Fruit fly (Drosophila melanogaster) whole organism, embryonic: Measurements from ENCODE around the gene Nsf2.

Source experiments
- CG10366 ChIP-seq: fragments of 200-800 bp; sonication (Bioruptor generic); IDR thresholded peaks from 2 replicates; pipeline ENCODE4 v1.3.6; 2022; ENCODE audit warnings: missing biosample characterization, missing genetic modification characterization
- CG10959 ChIP-seq: fragments of 200-800 bp; sonication (Bioruptor generic); IDR thresholded peaks from 2 replicates; pipeline ENCODE4 v1.3.6; 2022; ENCODE audit warnings: missing biosample characterization, missing genetic modification characterization
- CG12155 ChIP-seq: fragments of 200-800 bp; sonication (Bioruptor generic); optimal IDR thresholded peaks from 3 replicates; lab custom pipeline; 2016; ENCODE audit warnings: missing biosample characterization, missing genetic modification characterization
- CG17385 ChIP-seq: fragments of 200-800 bp; sonication (Bioruptor generic); optimal IDR thresholded peaks from 3 replicates; lab custom pipeline; 2018; ENCODE audit warnings: missing biosample characterization, mild to moderate bottlenecking, missing genetic modification characterization
- CG18619 ChIP-seq: fragments of 200-800 bp; sonication (Bioruptor generic); optimal IDR thresholded peaks from 3 replicates; lab custom pipeline; 2017; ENCODE audit warnings: missing biosample characterization, mild to moderate bottlenecking, missing genetic modification characterization
- CG2678 ChIP-seq: fragments of 200-800 bp; sonication (Bioruptor generic); optimal IDR thresholded peaks from 3 replicates; lab custom pipeline; 2019; ENCODE audit warnings: missing biosample characterization, mild to moderate bottlenecking, missing genetic modification characterization, moderate library complexity
- CG30431 ChIP-seq: fragments of 200-800 bp; sonication (Bioruptor generic); optimal IDR thresholded peaks from 2 replicates; lab custom pipeline; 2017; ENCODE audit warnings: missing biosample characterization, missing genetic modification characterization
- CG3163 ChIP-seq: fragments of 200-800 bp; sonication (Bioruptor generic); optimal IDR thresholded peaks from 3 replicates; lab custom pipeline; 2016; ENCODE audit warnings: missing biosample characterization, missing genetic modification characterization
- CG33557 ChIP-seq: fragments of 200-800 bp; sonication (Bioruptor generic); optimal IDR thresholded peaks from 2 replicates; lab custom pipeline; 2019; ENCODE audit warnings: missing biosample characterization, mild to moderate bottlenecking, missing genetic modification characterization, moderate library complexity
- CG4854 ChIP-seq: fragments of 200-800 bp; sonication (Bioruptor generic); optimal IDR thresholded peaks from 2 replicates; lab custom pipeline; 2016; ENCODE audit warnings: missing biosample characterization, missing genetic modification characterization, inconsistent platforms
- CG8924 ChIP-seq: fragments of 200-800 bp; optimal IDR thresholded peaks from 3 replicates; lab custom pipeline; 2019; ENCODE audit warnings: missing biosample characterization, mild to moderate bottlenecking, missing genetic modification characterization, moderate library complexity
- Dip3 ChIP-seq: fragments of 200-800 bp; sonication (Bioruptor generic); optimal IDR thresholded peaks from 3 replicates; lab custom pipeline; 2016; ENCODE audit warnings: missing biosample characterization, missing genetic modification characterization
- Drgx ChIP-seq: fragments of 200-800 bp; sonication (Bioruptor generic); IDR thresholded peaks from 2 replicates; pipeline ENCODE4 v1.3.6; 2022; ENCODE audit warnings: missing biosample characterization, missing genetic modification characterization
- Fer1 ChIP-seq: fragments of 200-800 bp; sonication (Bioruptor generic); optimal IDR thresholded peaks from 2 replicates; lab custom pipeline; 2017; ENCODE audit warnings: missing biosample characterization, mild to moderate bottlenecking, missing genetic modification characterization
- HLH4C ChIP-seq: fragments of 200-800 bp; sonication (Bioruptor generic); IDR thresholded peaks from 3 replicates; pipeline ENCODE4 v1.3.6; 2022; ENCODE audit warnings: missing biosample characterization, missing genetic modification characterization; ENCODE audit not compliant: partially characterized antibody
- HLH54F ChIP-seq: fragments of 200-800 bp; sonication (Bioruptor generic); optimal IDR thresholded peaks from 3 replicates; lab custom pipeline; 2016; ENCODE audit warnings: missing biosample characterization, missing genetic modification characterization
- HmgZ ChIP-seq: fragments of 200-800 bp; sonication (Bioruptor generic); optimal IDR thresholded peaks from 2 replicates; lab custom pipeline; 2018; ENCODE audit warnings: missing biosample characterization, mild to moderate bottlenecking, missing genetic modification characterization
- Hr78 ChIP-seq, 2 experiments: fragments of 200-800 bp in 1 of 2; fragments of >200 bp in 1 of 2; sonication (Bioruptor generic) in 1 of 2; optimal IDR thresholded peaks; 2 replicates each; lab custom pipeline; 2017 to 2019; ENCODE audit warnings: missing biosample characterization in 2 of 2, missing genetic modification characterization in 2 of 2, mild to moderate bottlenecking in 1 of 2, moderate library complexity in 1 of 2
- Hsf ChIP-seq: fragments of 200-800 bp; sonication (Bioruptor generic); optimal IDR thresholded peaks from 3 replicates; lab custom pipeline; 2016; ENCODE audit warnings: missing biosample characterization, missing genetic modification characterization
- Mad ChIP-seq: fragments of 200-800 bp; sonication (Bioruptor generic); optimal IDR thresholded peaks from 2 replicates; lab custom pipeline; 2016; ENCODE audit warnings: missing biosample characterization, missing genetic modification characterization
- NC2α ChIP-seq: fragments of 200-800 bp; sonication (Bioruptor generic); optimal IDR thresholded peaks from 2 replicates; lab custom pipeline; 2016; ENCODE audit warnings: missing biosample characterization, missing genetic modification characterization
- PHDP ChIP-seq: fragments of 200-800 bp; sonication (Bioruptor generic); optimal IDR thresholded peaks from 3 replicates; lab custom pipeline; 2018; ENCODE audit warnings: missing biosample characterization, mild to moderate bottlenecking, missing genetic modification characterization, moderate library complexity
- Trl ChIP-seq, 3 experiments: fragments of >200 bp in 2 of 3; fragments of 200-800 bp in 1 of 3; sonication (Bioruptor generic) in 1 of 3; optimal IDR thresholded peaks; 2 replicates in 1 of 3; 3 replicates in 2 of 3; lab custom pipeline; 2016 to 2017; ENCODE audit warnings: missing biosample characterization in 1 of 3, missing genetic modification characterization in 1 of 3
- amos ChIP-seq: fragments of 200-800 bp; sonication (Bioruptor generic); IDR thresholded peaks from 2 replicates; pipeline ENCODE4 v1.3.6; 2022; ENCODE audit warnings: missing biosample characterization, missing genetic modification characterization; ENCODE audit not compliant: partially characterized antibody
- ara ChIP-seq: fragments of 200-800 bp; sonication (Bioruptor generic); IDR thresholded peaks from 2 replicates; pipeline ENCODE4 v1.3.6; 2022; ENCODE audit warnings: missing biosample characterization, missing genetic modification characterization
- ci ChIP-seq: fragments of 200-800 bp; sonication (Bioruptor generic); IDR thresholded peaks from 3 replicates; pipeline ENCODE4 v1.3.6; 2022; ENCODE audit warnings: missing biosample characterization, missing genetic modification characterization
- corto ChIP-seq: fragments of 200-800 bp; sonication (Bioruptor generic); optimal IDR thresholded peaks from 2 replicates; lab custom pipeline; 2016; ENCODE audit warnings: missing biosample characterization, mild to moderate bottlenecking, missing genetic modification characterization, moderate library complexity
- crp ChIP-seq, 2 experiments: fragments of 200-800 bp; sonication (Bioruptor generic); optimal IDR thresholded peaks; 2 replicates in 1 of 2; 3 replicates in 1 of 2; lab custom pipeline; 2017; ENCODE audit warnings: missing biosample characterization in 2 of 2, missing genetic modification characterization in 2 of 2, mild to moderate bottlenecking in 1 of 2, moderate library complexity in 1 of 2
- gcm ChIP-seq: fragments of 200-800 bp; sonication (Bioruptor generic); optimal IDR thresholded peaks from 2 replicates; lab custom pipeline; 2019; ENCODE audit warnings: missing biosample characterization, mild to moderate bottlenecking, missing genetic modification characterization, moderate library complexity
- gem ChIP-seq: fragments of 200-800 bp; sonication (Bioruptor generic); optimal IDR thresholded peaks from 2 replicates; lab custom pipeline; 2019; ENCODE audit warnings: missing biosample characterization, mild to moderate bottlenecking, missing genetic modification characterization, moderate library complexity
- ham ChIP-seq: fragments of 200-800 bp; sonication (Bioruptor generic); IDR thresholded peaks from 2 replicates; pipeline ENCODE4 v1.3.6; 2022; ENCODE audit warnings: missing biosample characterization, missing genetic modification characterization
- mld ChIP-seq: fragments of 200-800 bp; sonication (Bioruptor generic); IDR thresholded peaks from 3 replicates; pipeline ENCODE4 v1.3.6; 2022; ENCODE audit warnings: missing biosample characterization, missing genetic modification characterization; ENCODE audit not compliant: partially characterized antibody
- oc ChIP-seq: fragments of 200-800 bp; sonication (Bioruptor generic); optimal IDR thresholded peaks from 2 replicates; lab custom pipeline; 2018; ENCODE audit warnings: missing biosample characterization, mild to moderate bottlenecking, missing genetic modification characterization, moderate library complexity
- onecut ChIP-seq: fragments of 200-800 bp; sonication (Bioruptor generic); IDR thresholded peaks from 2 replicates; pipeline ENCODE4 v1.3.6; 2022; ENCODE audit warnings: missing biosample characterization, missing genetic modification characterization
- otp ChIP-seq: fragments of 200-800 bp; sonication (Bioruptor generic); IDR thresholded peaks from 3 replicates; pipeline ENCODE4, ENCODE4 v1.3.6; 2022; ENCODE audit warnings: missing biosample characterization, missing genetic modification characterization
- pb ChIP-seq: fragments of 200-800 bp; sonication (Bioruptor generic); optimal IDR thresholded peaks from 3 replicates; lab custom pipeline; 2016; ENCODE audit warnings: missing biosample characterization, missing genetic modification characterization
- phol ChIP-seq: fragments of 200-800 bp; sonication (Bioruptor generic); optimal IDR thresholded peaks from 3 replicates; lab custom pipeline; 2018; ENCODE audit warnings: missing biosample characterization, mild to moderate bottlenecking, missing genetic modification characterization, moderate library complexity
- pros ChIP-seq: fragments of 200-800 bp; sonication (Bioruptor generic); optimal IDR thresholded peaks from 3 replicates; lab custom pipeline; 2019; ENCODE audit warnings: missing biosample characterization, mild to moderate bottlenecking, missing genetic modification characterization, moderate library complexity
- ro ChIP-seq: fragments of 200-800 bp; sonication (Bioruptor generic); IDR thresholded peaks from 2 replicates; pipeline ENCODE4 v1.3.6; 2022; ENCODE audit warnings: missing biosample characterization, missing genetic modification characterization
- shn ChIP-seq: fragments of 200-800 bp; sonication (Bioruptor generic); optimal IDR thresholded peaks from 3 replicates; lab custom pipeline; 2016; ENCODE audit warnings: missing biosample characterization, missing genetic modification characterization
- sim ChIP-seq: fragments of 200-800 bp; sonication (Bioruptor generic); IDR thresholded peaks from 2 replicates; pipeline ENCODE4 v1.3.6; 2022; ENCODE audit warnings: missing biosample characterization, missing genetic modification characterization
- ttk ChIP-seq: fragments of 200-800 bp; sonication (Bioruptor generic); IDR thresholded peaks from 2 replicates; pipeline ENCODE4 v2.1.2; 2022; ENCODE audit warnings: missing biosample characterization, missing genetic modification characterization
- usp ChIP-seq: fragments of >200 bp; optimal IDR thresholded peaks from 2 replicates; lab custom pipeline; 2017; ENCODE audit warnings: missing biosample characterization, missing genetic modification characterization
- z ChIP-seq: fragments of 200-800 bp; sonication (Bioruptor generic); IDR thresholded peaks from 3 replicates; pipeline ENCODE4 v1.3.6; 2022; ENCODE audit warnings: missing biosample characterization, missing genetic modification characterization
- zfh1 ChIP-seq: fragments of 200-800 bp; sonication (Bioruptor generic); IDR thresholded peaks from 3 replicates; pipeline ENCODE4 v1.3.6; 2022; ENCODE audit warnings: missing biosample characterization, missing genetic modification characterization

The Nsf2 gene

DNA sequence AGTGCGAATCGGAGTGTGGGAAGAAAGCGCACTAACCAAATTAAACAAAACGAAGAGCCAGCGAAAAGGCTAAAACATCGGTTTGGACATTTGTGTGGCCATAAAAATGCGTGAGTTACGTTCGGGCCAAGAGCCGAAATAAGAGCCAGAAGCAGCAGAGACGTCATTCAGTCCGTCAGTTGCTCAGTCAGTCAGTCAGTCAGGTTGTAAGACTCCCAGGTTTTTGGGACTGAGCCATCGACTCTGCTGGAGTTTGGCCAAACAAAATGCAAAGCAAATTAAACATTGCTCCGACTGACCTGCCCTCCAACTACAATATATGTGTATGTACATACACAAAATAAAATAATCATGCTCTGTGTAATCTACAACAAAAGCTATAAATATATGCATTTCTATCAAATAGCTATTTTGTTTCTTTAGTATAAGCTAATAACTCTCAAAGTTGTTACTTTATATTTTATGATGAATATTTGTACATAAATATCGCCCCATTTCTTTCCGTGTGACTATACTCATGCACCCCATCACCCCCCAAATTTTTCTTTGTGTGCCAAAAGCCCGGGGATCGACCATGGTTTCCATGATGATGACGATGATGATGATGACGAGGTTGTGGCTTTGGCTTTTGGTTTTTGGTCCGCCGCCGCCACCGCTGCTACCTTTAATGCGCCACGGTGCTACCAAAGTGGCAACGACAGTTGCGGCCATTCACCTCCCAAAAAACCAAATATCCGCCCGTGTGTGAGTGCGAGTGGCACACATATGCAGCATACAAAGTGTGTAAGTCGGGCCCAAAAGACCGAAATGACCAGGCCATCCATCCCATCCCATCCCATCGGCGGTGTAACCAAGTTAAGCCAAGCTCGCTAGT lies 44.4 kb downstream of the Nsf2 start (continued):
- TF ChIP-seq CG10366 (GFP tag; lab: Robert Waterston, UW) (peak; percentile 36; the same call in 1 of the 2 replicates), gem (tag; lab: Kevin White, UChicago) (peak; percentile 73), Drgx (GFP tag; lab: Robert Waterston, UW) (no peak), oc (tag; lab: Kevin White, UChicago) (peak; percentile 35), usp (GFP tag; lab: Kevin White, UChicago) (no peak), sim (GFP tag; lab: Robert Waterston, UW) (no peak), PHDP (tag; lab: Kevin White, UChicago) (peak; percentile 50), Mad (GFP tag; lab: Kevin White, UChicago) (no peak), gcm (GFP tag; lab: Kevin White, UChicago) (peak; percentile 39), CG30431 (GFP tag; lab: Kevin White, UChicago) (no peak), Hsf (peak; percentile 23), onecut (GFP tag; lab: Robert Waterston, UW) (no peak), CG12155 (GFP tag; lab: Kevin White, UChicago) (no peak), crp (GFP tag; optimal IDR thresholded peaks at IDR 0.05; lab: Kevin White, UChicago) (no peak), phol (peak; percentile 63), amos (GFP tag; lab: Robert Waterston, UW) (no peak), ara (GFP tag; lab: Robert Waterston, UW) (no peak), CG18619 (no peak)
- TF ChIP-seq, all 482 proteins: peak for 90

DNA sequence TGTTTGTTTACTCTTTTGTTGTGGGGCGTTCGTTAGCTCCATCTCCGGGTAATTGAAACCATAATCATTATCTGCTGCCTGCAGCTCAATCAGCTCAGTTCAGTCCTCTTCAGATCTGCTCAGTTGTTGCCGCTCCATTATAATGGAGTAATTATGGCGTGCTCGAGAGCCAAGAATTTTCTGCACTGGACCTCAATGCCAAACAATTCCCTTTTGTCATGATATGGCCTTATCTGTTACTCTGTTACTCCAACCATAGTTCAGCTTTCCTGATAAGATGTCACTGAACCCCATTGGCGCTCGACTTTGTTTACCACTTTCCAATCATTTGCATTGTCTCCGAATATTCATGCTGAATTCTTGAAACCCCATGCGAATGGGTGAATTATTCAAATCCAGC lies 47.0 kb downstream of the Nsf2 start:
- no peak for TF ChIP-seq pb (GFP tag; lab: Kevin White, UChicago)
- no peak for TF ChIP-seq otp (GFP tag; lab: Robert Waterston, UW)
- TF ChIP-seq ttk (GFP tag; lab: Robert Waterston, UW) = no peak
- no peak for TF ChIP-seq HLH54F (GFP tag; lab: Kevin White, UChicago)
- no peak for TF ChIP-seq HmgZ
- TF ChIP-seq NC2α (GFP tag; lab: Kevin White, UChicago) = no peak
- TF ChIP-seq CG8924 (tag; lab: Kevin White, UChicago) = no peak
- no peak for TF ChIP-seq Hsf
- no peak for TF ChIP-seq ham

DNA sequence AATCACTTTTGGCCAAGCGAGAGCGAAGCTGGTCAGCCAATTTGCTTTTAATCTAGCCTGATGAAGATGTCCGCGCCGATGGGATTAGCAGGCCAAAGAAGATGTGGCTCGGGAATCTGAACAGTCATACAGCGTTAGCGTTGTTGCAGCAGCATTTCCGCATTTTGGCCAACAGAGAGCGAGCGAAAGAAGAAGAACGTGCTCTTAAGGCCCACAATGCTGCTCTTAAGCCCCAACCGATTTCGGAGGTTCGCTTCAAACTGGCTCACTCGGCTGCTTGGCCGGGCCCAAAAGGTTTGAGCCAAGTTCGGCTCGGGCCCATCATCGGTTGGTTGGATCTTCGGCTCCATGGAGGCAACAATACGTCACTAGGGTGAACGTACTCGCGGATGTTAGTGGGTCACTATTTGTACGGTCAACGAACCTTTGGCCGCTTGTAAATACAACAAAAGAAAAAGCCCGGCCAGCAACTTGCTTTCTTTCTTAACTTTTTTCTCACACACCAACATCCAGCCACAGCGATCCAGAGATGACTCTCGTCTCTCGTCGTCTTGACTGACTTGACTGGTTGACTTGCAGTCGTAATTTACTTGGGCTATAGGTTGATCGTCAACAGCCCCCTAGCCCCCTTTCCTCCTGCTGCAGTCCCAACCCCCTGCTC lies 48.0 kb downstream of the Nsf2 start:
- TF ChIP-seq CG10959 = no peak
- TF ChIP-seq mld (GFP tag; lab: Robert Waterston, UW) = no peak
- TF ChIP-seq Fer1 (GFP tag; lab: Kevin White, UChicago) = no peak
- TF ChIP-seq ci (GFP tag; lab: Robert Waterston, UW) = 0 out of 3 replicates have a peak, but pooled peaks have one; percentile 26
- TF ChIP-seq ro (GFP tag; lab: Robert Waterston, UW) = no peak
- TF ChIP-seq z (GFP tag; lab: Robert Waterston, UW) = peak; percentile 59; the same call in 1 of the 3 replicates
- no peak for TF ChIP-seq corto (GFP tag; lab: Kevin White, UChicago)
- no peak for TF ChIP-seq CG4854
- TF ChIP-seq CG33557 (GFP tag; lab: Kevin White, UChicago) = no peak
- TF ChIP-seq Trl (optimal IDR thresholded peaks at IDR 0.05; lab: Kevin White, UChicago) = peak; percentile 32 to 45
- no peak for TF ChIP-seq Trl (GFP tag; optimal IDR thresholded peaks at IDR 0.05; lab: Kevin White, UChicago)
- no peak for TF ChIP-seq shn (GFP tag; lab: Kevin White, UChicago)
- TF ChIP-seq pros (GFP tag; lab: Kevin White, UChicago) = peak; percentile 74
- TF ChIP-seq CG2678 = no peak
- TF ChIP-seq Hr78 (GFP tag; optimal IDR thresholded peaks at IDR 0.05; lab: Kevin White, UChicago) = no peak
- peak; percentile 36 for TF ChIP-seq CG17385
- TF ChIP-seq Dip3 (GFP tag; lab: Kevin White, UChicago) = no peak
- TF ChIP-seq CG3163 = peak; percentile 90
- no peak for TF ChIP-seq HLH4C (GFP tag; lab: Robert Waterston, UW)
- no peak for TF ChIP-seq zfh1 (GFP tag; lab: Robert Waterston, UW)
